Fruit fly (Drosophila melanogaster): ENCODE results near the gene Cyp4ac3.

dm6 chr2L:5296672-5297288 is 28.5 kb downstream of the Cyp4ac3 start:
- TF ChIP-seq cic (GFP tag; optimal IDR thresholded peaks at IDR 0.05), result no peak
- no peak for TF ChIP-seq CG5204 (GFP tag; optimal IDR thresholded peaks at IDR 0.05)
- no peak for TF ChIP-seq toe (GFP tag; optimal IDR thresholded peaks at IDR 0.05)
- TF ChIP-seq CG12768 (GFP tag; optimal IDR thresholded peaks at IDR 0.05), result no peak
- TF ChIP-seq CG11617 (GFP tag; optimal IDR thresholded peaks at IDR 0.05), result no peak
- no peak for TF ChIP-seq Clk (GFP tag; optimal IDR thresholded peaks at IDR 0.05)

Data from whole organism, adult.